Fruit fly (Drosophila melanogaster): ENCODE data around the gene Acam.

DNA sequence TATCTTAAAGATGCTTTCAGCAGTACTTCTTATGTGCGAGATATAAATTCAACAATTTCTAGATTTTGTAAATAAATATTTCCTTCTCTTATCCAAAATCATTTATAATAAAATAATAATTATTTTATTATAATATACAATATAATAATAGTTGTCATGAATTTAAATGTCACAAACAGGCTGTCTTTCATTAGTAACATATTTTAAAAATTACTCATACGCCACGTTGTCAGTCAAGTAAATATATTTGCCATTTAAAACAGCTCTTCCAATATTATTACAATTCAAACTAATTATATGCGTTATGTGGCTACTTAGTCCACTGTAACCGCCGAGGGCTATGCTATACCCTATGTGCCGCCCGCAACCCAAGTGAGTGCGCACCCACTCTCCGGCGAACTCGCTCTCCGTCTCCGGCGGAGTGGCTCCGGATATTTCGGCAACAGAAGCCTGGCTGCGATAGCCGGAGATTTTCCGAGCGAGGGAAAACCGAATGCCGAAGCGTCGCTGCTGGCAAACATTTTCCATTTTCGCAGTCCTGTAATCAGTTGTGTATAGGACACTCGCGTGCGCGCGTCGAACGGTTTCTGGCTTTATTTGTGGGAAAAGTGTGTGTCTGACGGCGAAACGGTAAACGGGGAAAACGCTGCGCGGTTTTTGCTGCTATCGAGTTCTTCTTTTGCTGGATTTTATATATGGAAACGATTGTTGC is 44.0 kb downstream of the Acam start, which contains the start of gene CG5890:
- no peak for TF ChIP-seq usp (GFP tag; optimal IDR thresholded peaks at IDR 0.05)
- no peak for TF ChIP-seq pan (optimal IDR thresholded peaks at IDR 0.05)
- TF ChIP-seq psq (optimal IDR thresholded peaks at IDR 0.05) = no peak

All from whole organism.